Fruit fly (Drosophila melanogaster): ENCODE results near the gene Trf2.

- TF ChIP-seq Dfd (GFP tag; optimal IDR thresholded peaks at IDR 0.05) (no peak), pan (optimal IDR thresholded peaks at IDR 0.05) (no peak), br (GFP tag; optimal IDR thresholded peaks at IDR 0.05) (no peak), Hr83 (GFP tag; optimal IDR thresholded peaks at IDR 0.05; ENCODE audit: poor library complexity, severe bottlenecking) (no peak)
These were observed 51.2 kb downstream of the Trf2 start for dm6 chrX:8460232-8460631.

All from whole organism, wandering third instar larva.